In genomic region chr3R:12960929-12961855, dm6 we compare ENCODE assay signal across 1 fruit fly cellular context.
TF ChIP-seq lines count a peak whose summit lies in the region.

Gene Spc25 (plus strand): TSS chr3R:12961745.

TF ChIP-seq in whole organism, embryonic, 481 proteins besides CTCF, POLR2A, EP300 and RAD21 (continued from another document):
- no peak for TF ChIP-seq aop (GFP tag; IDR thresholded peaks at IDR 0.05; lab: Robert Waterston, UW)
- peak; percentile 45 for TF ChIP-seq CG12942 (GFP tag; optimal IDR thresholded peaks at IDR 0.05; lab: Kevin White, UChicago)
- TF ChIP-seq odd (GFP tag; optimal IDR thresholded peaks at IDR 0.05; lab: Kevin White, UChicago) = no peak
- no peak for TF ChIP-seq bigmax (GFP tag; optimal IDR thresholded peaks at IDR 0.05; lab: Kevin White, UChicago)
- no peak for TF ChIP-seq Nf-YA (GFP tag; IDR thresholded peaks at IDR 0.05; lab: Robert Waterston, UW)
- TF ChIP-seq bowl (GFP tag; IDR thresholded peaks at IDR 0.05; lab: Robert Waterston, UW) = no peak
- no peak for TF ChIP-seq CG4360 (GFP tag; IDR thresholded peaks at IDR 0.05; lab: Robert Waterston, UW)
- peak; percentile 35 for TF ChIP-seq Dip3 (GFP tag; optimal IDR thresholded peaks at IDR 0.05; lab: Kevin White, UChicago)
- TF ChIP-seq Neu2 (GFP tag; optimal IDR thresholded peaks at IDR 0.05; lab: Kevin White, UChicago; ENCODE audit: borderline replicate concordance) = no peak
- TF ChIP-seq Hsf (GFP tag; optimal IDR thresholded peaks at IDR 0.05; lab: Kevin White, UChicago) = peak; percentile 64
- no peak for TF ChIP-seq ac (GFP tag; optimal IDR thresholded peaks at IDR 0.05; lab: Kevin White, UChicago)
TF ChIP-seq in whole organism, embryonic: peak in this region for 210.
